Worm (Caenorhabditis elegans) whole organism, L4/young adult: ENCODE measurements around the gene F14F3.4.

Source experiments
- W03F9.2 ChIP-seq: fragments of 150-350 bp; optimal IDR thresholded peaks from 2 replicates; lab custom pipeline; 2014; ENCODE audit warnings: missing biosample characterization, missing genetic modification characterization
- dao-5 ChIP-seq: sonication (generic microtip); optimal IDR thresholded peaks from 2 replicates; lab custom pipeline; 2016; ENCODE audit warnings: missing genotype, missing genetic modification characterization, moderate library complexity, missing compliant biosample characterization

DNA sequence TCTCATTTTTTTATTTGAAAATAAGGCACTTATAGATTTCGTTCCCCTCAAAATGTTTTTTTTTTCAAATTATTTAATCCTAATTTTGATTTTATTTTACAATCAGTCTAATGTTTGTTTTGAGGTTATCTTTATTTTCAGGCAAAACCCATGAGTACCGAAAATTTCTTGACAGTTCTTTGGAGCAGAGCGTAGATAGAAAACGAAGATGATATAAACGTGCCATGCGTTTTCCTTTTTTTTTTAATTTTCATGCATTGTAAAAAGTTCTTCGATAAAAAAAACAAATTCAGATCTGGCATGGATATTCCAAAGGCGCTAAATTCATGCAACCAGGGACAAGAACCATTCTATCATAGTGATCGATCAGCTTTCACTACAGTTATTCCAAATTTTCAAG, 30.2 kb downstream of the F14F3.4 start, which contains the start of gene C33D3.5:
- TF ChIP-seq W03F9.2 (tag; lab: Kevin White, UChicago) (no peak), dao-5 (tag; lab: Kevin White, UChicago) (no peak)
